Fruit fly (Drosophila melanogaster) whole organism, embryonic: ENCODE data around the gene Lst8.

Experiments
- Adf1 ChIP-seq: fragments of 200-800 bp; sonication (Bioruptor generic); IDR thresholded peaks from 2 replicates; pipeline ENCODE4 v1.3.6; 2022; ENCODE audit warnings: missing biosample characterization, missing genetic modification characterization
- Atf3 ChIP-seq: fragments of 200-800 bp; sonication (Bioruptor generic); optimal IDR thresholded peaks from 3 replicates; lab custom pipeline; 2016; ENCODE audit warnings: missing biosample characterization, missing genetic modification characterization
- Bgb ChIP-seq: fragments of 200-800 bp; sonication (Bioruptor generic); IDR thresholded peaks from 2 replicates; pipeline ENCODE4 v1.3.6; 2022; ENCODE audit warnings: missing biosample characterization, missing genetic modification characterization; ENCODE audit not compliant: partially characterized antibody
- CG10147 ChIP-seq: fragments of 200-800 bp; sonication (Bioruptor generic); optimal IDR thresholded peaks from 2 replicates; lab custom pipeline; 2019; ENCODE audit warnings: missing biosample characterization, mild to moderate bottlenecking, missing genetic modification characterization, moderate library complexity
- CG11093 ChIP-seq: fragments of 200-800 bp; sonication (Bioruptor generic); IDR thresholded peaks from 3 replicates; pipeline ENCODE4 v1.3.6; 2022; ENCODE audit warnings: missing biosample characterization, missing genetic modification characterization
- CG11560 ChIP-seq: fragments of 200-800 bp; sonication (Bioruptor generic); IDR thresholded peaks from 3 replicates; pipeline ENCODE4 v1.3.6; 2022; ENCODE audit warnings: missing biosample characterization, missing genetic modification characterization
- CG11723 ChIP-seq: fragments of 200-800 bp; sonication (Bioruptor generic); optimal IDR thresholded peaks from 2 replicates; lab custom pipeline; 2017; ENCODE audit warnings: missing biosample characterization, mild to moderate bottlenecking, missing genetic modification characterization
- CG12104 ChIP-seq: fragments of 200-800 bp; sonication (Bioruptor generic); optimal IDR thresholded peaks from 3 replicates; lab custom pipeline; 2016; ENCODE audit warnings: missing biosample characterization, missing genetic modification characterization
- CG12942 ChIP-seq: fragments of 200-800 bp; sonication (Bioruptor generic); optimal IDR thresholded peaks from 3 replicates; lab custom pipeline; 2016; ENCODE audit warnings: missing biosample characterization, missing genetic modification characterization
- CG13287 ChIP-seq: fragments of 200-800 bp; sonication (Bioruptor generic); IDR thresholded peaks from 2 replicates; pipeline ENCODE4 v1.3.6; 2022; ENCODE audit warnings: missing biosample characterization, missing genetic modification characterization; ENCODE audit not compliant: partially characterized antibody
- CG15514 ChIP-seq: fragments of 200-800 bp; sonication (Bioruptor generic); optimal IDR thresholded peaks from 3 replicates; lab custom pipeline; 2017; ENCODE audit warnings: missing biosample characterization, missing genetic modification characterization, mild to moderate bottlenecking, moderate library complexity, missing genetic modification reagents
- CG15696 ChIP-seq: fragments of 200-800 bp; sonication (Bioruptor generic); optimal IDR thresholded peaks from 2 replicates; lab custom pipeline; 2019; ENCODE audit warnings: missing biosample characterization, mild to moderate bottlenecking, missing genetic modification characterization, moderate library complexity
- CG17612 ChIP-seq: fragments of 200-800 bp; sonication (Bioruptor generic); IDR thresholded peaks from 2 replicates; pipeline ENCODE4 v1.3.6; 2022; ENCODE audit warnings: missing biosample characterization, missing genetic modification characterization
- CG18262 ChIP-seq: fragments of 200-800 bp; optimal IDR thresholded peaks from 3 replicates; lab custom pipeline; 2019; ENCODE audit warnings: missing biosample characterization, mild to moderate bottlenecking, missing genetic modification characterization, moderate library complexity
- CG18599 ChIP-seq: fragments of 200-800 bp; sonication (Bioruptor generic); optimal IDR thresholded peaks from 3 replicates; lab custom pipeline; 2017; ENCODE audit warnings: missing biosample characterization, missing genetic modification characterization, mild to moderate bottlenecking, moderate library complexity, missing genetic modification reagents
- CG30020 ChIP-seq: fragments of 200-800 bp; optimal IDR thresholded peaks from 2 replicates; lab custom pipeline; 2019; ENCODE audit warnings: missing biosample characterization, mild to moderate bottlenecking, missing genetic modification characterization, moderate library complexity
- CG32772 ChIP-seq: fragments of 200-800 bp; sonication (Bioruptor generic); IDR thresholded peaks from 2 replicates; pipeline ENCODE4 v1.3.6; 2022; ENCODE audit warnings: missing biosample characterization, missing genetic modification characterization
- CG34422 ChIP-seq: fragments of 200-800 bp; sonication (Bioruptor generic); IDR thresholded peaks from 3 replicates; pipeline ENCODE4 v1.3.6; 2022; ENCODE audit warnings: missing biosample characterization, missing genetic modification characterization
- CG4328 ChIP-seq: fragments of 200-800 bp; sonication (Bioruptor generic); optimal IDR thresholded peaks from 3 replicates; lab custom pipeline; 2017; ENCODE audit warnings: missing biosample characterization, missing genetic modification reagents, missing genetic modification characterization
- CG4707 ChIP-seq: fragments of 200-800 bp; sonication (Bioruptor generic); optimal IDR thresholded peaks from 2 replicates; lab custom pipeline; 2018; ENCODE audit warnings: missing biosample characterization, mild to moderate bottlenecking, missing genetic modification characterization, moderate library complexity
- CG6689 ChIP-seq: fragments of 200-800 bp; sonication (Bioruptor generic); IDR thresholded peaks from 2 replicates; pipeline ENCODE4 v1.3.6; 2022; ENCODE audit warnings: missing biosample characterization, missing genetic modification characterization
- CG6765 ChIP-seq: fragments of 200-800 bp; sonication (Bioruptor generic); optimal IDR thresholded peaks from 3 replicates; lab custom pipeline; 2017; ENCODE audit warnings: missing biosample characterization, mild to moderate bottlenecking, missing genetic modification characterization
- CG8359 ChIP-seq: fragments of 200-800 bp; sonication (Bioruptor generic); optimal IDR thresholded peaks from 2 replicates; lab custom pipeline; 2017; ENCODE audit warnings: missing biosample characterization, mild to moderate bottlenecking, missing genetic modification characterization, borderline replicate concordance
- CG9817 ChIP-seq: fragments of 200-800 bp; sonication (Bioruptor generic); optimal IDR thresholded peaks from 2 replicates; lab custom pipeline; 2018; ENCODE audit warnings: missing biosample characterization, mild to moderate bottlenecking, missing genetic modification characterization, moderate library complexity
- CHES-1-like ChIP-seq: fragments of 200-800 bp; sonication (Bioruptor generic); optimal IDR thresholded peaks from 2 replicates; lab custom pipeline; 2016; ENCODE audit warnings: missing biosample characterization, missing genetic modification characterization
- D ChIP-seq, 2 experiments: fragments of 200-800 bp in 1 of 2; fragments of >200 bp in 1 of 2; sonication (Bioruptor generic) in 1 of 2; optimal IDR thresholded peaks; 2 replicates in 1 of 2; 3 replicates in 1 of 2; lab custom pipeline; 2017; ENCODE audit warnings: mild to moderate bottlenecking in 1 of 2, missing biosample characterization in 1 of 2, missing genetic modification characterization in 1 of 2, missing genetic modification reagents in 1 of 2
- Dad ChIP-seq: fragments of 200-800 bp; sonication (Bioruptor generic); optimal IDR thresholded peaks from 3 replicates; lab custom pipeline; 2016; ENCODE audit warnings: missing biosample characterization, missing genetic modification characterization
- Dip3 ChIP-seq: fragments of 200-800 bp; sonication (Bioruptor generic); optimal IDR thresholded peaks from 3 replicates; lab custom pipeline; 2016; ENCODE audit warnings: missing biosample characterization, missing genetic modification characterization
- Doc2 ChIP-seq: fragments of 200-800 bp; sonication (Bioruptor generic); IDR thresholded peaks from 2 replicates; pipeline ENCODE4 v1.3.6; 2022; ENCODE audit warnings: missing biosample characterization, missing genetic modification characterization
- Tbp ChIP-seq: fragments of >200 bp; optimal IDR thresholded peaks from 2 replicates; lab custom pipeline; 2018; ENCODE audit warnings: missing biosample characterization, missing genetic modification characterization
- abd-A ChIP-seq: fragments of 200-800 bp; sonication (Bioruptor generic); optimal IDR thresholded peaks from 3 replicates; lab custom pipeline; 2019; ENCODE audit warnings: missing biosample characterization, mild to moderate bottlenecking, missing genetic modification characterization, moderate library complexity
- aop ChIP-seq: fragments of 200-800 bp; sonication (Bioruptor generic); IDR thresholded peaks from 2 replicates; pipeline ENCODE4 v1.3.6; 2022; ENCODE audit warnings: missing biosample characterization, missing genetic modification characterization
- ap ChIP-seq: fragments of 200-800 bp; sonication (Bioruptor generic); IDR thresholded peaks from 2 replicates; pipeline ENCODE4 v1.3.6; 2022; ENCODE audit warnings: missing biosample characterization, missing genetic modification characterization
- bigmax ChIP-seq: fragments of 200-800 bp; sonication (Bioruptor generic); optimal IDR thresholded peaks from 2 replicates; lab custom pipeline; 2018; ENCODE audit warnings: missing biosample characterization, mild to moderate bottlenecking, missing genetic modification characterization
- crc ChIP-seq: fragments of 200-800 bp; sonication (Bioruptor generic); optimal IDR thresholded peaks from 2 replicates; lab custom pipeline; 2016; ENCODE audit warnings: missing biosample characterization, missing genetic modification characterization
- danr ChIP-seq: fragments of 200-800 bp; sonication (Bioruptor generic); IDR thresholded peaks from 2 replicates; pipeline ENCODE4 v1.3.6; 2022; ENCODE audit warnings: missing biosample characterization, missing genetic modification characterization
- dm ChIP-seq: fragments of 200-800 bp; sonication (Bioruptor generic); optimal IDR thresholded peaks from 3 replicates; lab custom pipeline; 2016; ENCODE audit warnings: missing biosample characterization, missing genetic modification characterization
- dmrt11E ChIP-seq: fragments of 200-800 bp; sonication (Bioruptor generic); optimal IDR thresholded peaks from 3 replicates; lab custom pipeline; 2018; ENCODE audit warnings: missing biosample characterization, mild to moderate bottlenecking, missing genetic modification characterization, moderate library complexity
- en ChIP-seq: fragments of 200-800 bp; sonication (Bioruptor generic); optimal IDR thresholded peaks from 2 replicates; lab custom pipeline; 2016; ENCODE audit warnings: missing biosample characterization, missing genetic modification characterization
- gcm ChIP-seq: fragments of 200-800 bp; sonication (Bioruptor generic); optimal IDR thresholded peaks from 2 replicates; lab custom pipeline; 2019; ENCODE audit warnings: missing biosample characterization, mild to moderate bottlenecking, missing genetic modification characterization, moderate library complexity
- gfzf ChIP-seq: fragments of 200-800 bp; sonication (Bioruptor generic); optimal IDR thresholded peaks from 2 replicates; lab custom pipeline; 2016; ENCODE audit warnings: missing biosample characterization, mild to moderate bottlenecking, missing genetic modification characterization, moderate library complexity
- lmd ChIP-seq: fragments of 200-800 bp; sonication (Bioruptor generic); IDR thresholded peaks from 2 replicates; pipeline ENCODE4 v1.3.6; 2022; ENCODE audit warnings: missing biosample characterization, missing genetic modification characterization
- nom ChIP-seq: fragments of 200-800 bp; sonication (Bioruptor generic); optimal IDR thresholded peaks from 2 replicates; lab custom pipeline; 2017; ENCODE audit warnings: missing biosample characterization, missing genetic modification characterization, mild to moderate bottlenecking, moderate library complexity, missing genetic modification reagents
- odd ChIP-seq: fragments of 200-800 bp; sonication (Bioruptor generic); optimal IDR thresholded peaks from 2 replicates; lab custom pipeline; 2017; ENCODE audit warnings: missing biosample characterization, mild to moderate bottlenecking, missing genetic modification characterization
- seq ChIP-seq: fragments of 200-800 bp; sonication (Bioruptor generic); IDR thresholded peaks from 2 replicates; pipeline ENCODE4 v1.3.6; 2022; ENCODE audit warnings: missing biosample characterization, missing genetic modification characterization
- ttk ChIP-seq: fragments of 200-800 bp; sonication (Bioruptor generic); IDR thresholded peaks from 2 replicates; pipeline ENCODE4 v2.1.2; 2022; ENCODE audit warnings: missing biosample characterization, missing genetic modification characterization
- vvl ChIP-seq: fragments of 200-800 bp; sonication (Bioruptor generic); IDR thresholded peaks from 2 replicates; pipeline ENCODE4 v1.3.6; 2022; ENCODE audit warnings: missing biosample characterization, missing genetic modification characterization
- yki ChIP-seq: fragments of >200 bp; optimal IDR thresholded peaks from 3 replicates; lab custom pipeline; 2018

The Lst8 gene

dm6 chrX:9650757-9651594 lies 45.2 kb upstream of the Lst8 start (continued):
- TF ChIP-seq CG12942 (peak; percentile 92), lmd (peak; percentile 92), CG15696 (tag; lab: Kevin White, UChicago) (peak; percentile 78), dmrt11E (tag; lab: Kevin White, UChicago) (peak; percentile 97), CG4328 (GFP tag; lab: Kevin White, UChicago) (peak; percentile 53), danr (GFP tag; lab: Robert Waterston, UW) (peak; percentile 91), CG32772 (GFP tag; lab: Robert Waterston, UW) (peak; percentile 94), Atf3 (peak; percentile 95), en (GFP tag; lab: Kevin White, UChicago) (peak; percentile 93), CG4707 (peak; percentile 99), CG18599 (GFP tag; lab: Kevin White, UChicago) (peak; percentile 92), Bgb (GFP tag; lab: Robert Waterston, UW) (no peak), vvl (GFP tag; lab: Robert Waterston, UW) (peak; percentile 98), CG8359 (GFP tag; lab: Kevin White, UChicago) (peak; percentile 85), CG15514 (GFP tag; lab: Kevin White, UChicago) (peak; percentile 64), CG6765 (GFP tag; lab: Kevin White, UChicago) (peak; percentile 47), CG18262 (tag; lab: Kevin White, UChicago) (peak; percentile 96), CG17612 (GFP tag; lab: Robert Waterston, UW) (peak; percentile 84), CG34422 (GFP tag; lab: Robert Waterston, UW) (peak; percentile 97), CHES-1-like (GFP tag; lab: Kevin White, UChicago) (peak; percentile 93), nom (peak; percentile 97), abd-A (tag; lab: Kevin White, UChicago) (peak; percentile 30), bigmax (GFP tag; lab: Kevin White, UChicago) (no peak), Dad (GFP tag; lab: Kevin White, UChicago) (peak; percentile 93), ttk (GFP tag; lab: Robert Waterston, UW) (peak; percentile 95), Dip3 (GFP tag; lab: Kevin White, UChicago) (peak; percentile 81), ap (GFP tag; lab: Robert Waterston, UW) (peak; percentile 95), CG11093 (peak; percentile 89), CG11560 (tag; lab: Robert Waterston, UW) (peak; percentile 74; the same call in 2 of the 3 replicates), odd (GFP tag; lab: Kevin White, UChicago) (peak; percentile 92), CG30020 (tag; lab: Kevin White, UChicago) (peak; percentile 55), CG6689 (GFP tag; lab: Robert Waterston, UW) (peak; percentile 96), crc (GFP tag; lab: Kevin White, UChicago) (peak; percentile 86), gfzf (GFP tag; lab: Kevin White, UChicago) (no peak), Adf1 (GFP tag; lab: Robert Waterston, UW) (peak; percentile 91), CG12104 (GFP tag; lab: Kevin White, UChicago) (peak; percentile 90), CG9817 (tag; lab: Kevin White, UChicago) (peak; percentile 79), D (optimal IDR thresholded peaks at IDR 0.05; lab: Kevin White, UChicago) (no peak), D (GFP tag; optimal IDR thresholded peaks at IDR 0.05; lab: Kevin White, UChicago) (peak; percentile 94), CG11723 (GFP tag; lab: Kevin White, UChicago) (peak; percentile 88), CG10147 (GFP tag; lab: Kevin White, UChicago) (peak; percentile 67), seq (GFP tag; lab: Robert Waterston, UW) (peak; percentile 93), Doc2 (GFP tag; lab: Robert Waterston, UW) (peak; percentile 85), yki (no peak), Tbp (GFP tag; lab: Kevin White, UChicago) (no peak), CG13287 (GFP tag; lab: Robert Waterston, UW) (0 out of 2 replicates have a peak, but pooled peaks have one; percentile 25), dm (GFP tag; lab: Kevin White, UChicago) (peak; percentile 90), gcm (GFP tag; lab: Kevin White, UChicago) (peak; percentile 95), aop (peak; percentile 86; the same call in 1 of the 2 replicates)
